Fruit fly (Drosophila melanogaster) whole organism, embryonic: ENCODE data around the gene CG34276.

Source experiments
- CG13775 ChIP-seq: fragments of 200-800 bp; sonication (Bioruptor generic); optimal IDR thresholded peaks from 3 replicates; lab custom pipeline; 2017; ENCODE audit warnings: missing biosample characterization, mild to moderate bottlenecking, missing genetic modification characterization
- CG16815 ChIP-seq: fragments of 200-800 bp; sonication (Bioruptor generic); optimal IDR thresholded peaks from 3 replicates; lab custom pipeline; 2017; ENCODE audit warnings: missing biosample characterization, mild to moderate bottlenecking, missing genetic modification characterization
- CG1832 ChIP-seq: fragments of 200-800 bp; sonication (Bioruptor generic); optimal IDR thresholded peaks from 2 replicates; lab custom pipeline; 2017; ENCODE audit warnings: missing biosample characterization, mild to moderate bottlenecking, missing genetic modification characterization, inconsistent platforms
- CG5245 ChIP-seq: fragments of 200-800 bp; sonication (Bioruptor generic); optimal IDR thresholded peaks from 3 replicates; lab custom pipeline; 2016; ENCODE audit warnings: missing biosample characterization, missing genetic modification characterization
- CG6854 ChIP-seq: fragments of 200-800 bp; sonication (Bioruptor generic); optimal IDR thresholded peaks from 3 replicates; lab custom pipeline; 2017; ENCODE audit warnings: missing biosample characterization, mild to moderate bottlenecking, missing genetic modification characterization
- fd64A ChIP-seq: fragments of 200-800 bp; sonication (Bioruptor generic); optimal IDR thresholded peaks from 3 replicates; lab custom pipeline; 2018; ENCODE audit warnings: missing biosample characterization, mild to moderate bottlenecking, missing genetic modification characterization
- sna ChIP-seq: fragments of 200-800 bp; sonication (Bioruptor generic); IDR thresholded peaks from 2 replicates; pipeline ENCODE4 v1.3.6; 2022; ENCODE audit warnings: missing biosample characterization, missing genetic modification characterization; ENCODE audit not compliant: partially characterized antibody
- tup ChIP-seq: fragments of 200-800 bp; sonication (Bioruptor generic); optimal IDR thresholded peaks from 2 replicates; lab custom pipeline; 2016; ENCODE audit warnings: missing biosample characterization, mild to moderate bottlenecking, missing genetic modification characterization, moderate library complexity

DNA sequence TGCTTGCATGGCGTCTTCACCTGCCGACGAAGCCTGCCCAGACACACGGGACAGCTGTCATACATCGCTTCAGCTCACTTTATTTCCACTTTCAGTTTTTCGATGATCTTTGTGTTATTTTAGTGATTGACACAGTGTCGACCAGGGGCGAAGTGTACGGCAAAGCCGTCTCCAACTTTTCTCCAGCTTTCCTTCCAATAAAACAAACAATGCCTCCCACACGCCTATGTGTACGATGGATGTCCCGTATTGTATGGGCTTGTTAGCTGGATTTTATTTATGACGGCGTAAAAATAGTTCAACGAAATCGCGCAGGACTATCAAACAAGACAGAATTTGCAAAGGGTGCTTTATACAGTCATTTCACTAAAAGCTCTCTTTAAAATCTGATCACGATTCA, 25.4 kb downstream of the CG34276 start, which contains the start of the genes CG31088 and CG46383:
- TF ChIP-seq CG5245, result no peak
- no peak for TF ChIP-seq fd64A (GFP tag; lab: Kevin White, UChicago)
- TF ChIP-seq sna, result no peak
- no peak for TF ChIP-seq CG16815 (GFP tag; lab: Kevin White, UChicago)
- no peak for TF ChIP-seq CG1832 (GFP tag; lab: Kevin White, UChicago)
- TF ChIP-seq CG6854, result no peak
- TF ChIP-seq CG13775 (GFP tag; lab: Kevin White, UChicago), result no peak
- no peak for TF ChIP-seq tup (GFP tag; lab: Kevin White, UChicago)
